Fruit fly (Drosophila melanogaster) whole organism, larva: ENCODE results near the gene Ubc6.

Experiments
- noc ChIP-seq: fragments of 200-800 bp; sonication (Bioruptor generic); optimal IDR thresholded peaks from 3 replicates; lab custom pipeline; 2019; ENCODE audit warnings: missing biosample characterization, mild to moderate bottlenecking, missing genetic modification characterization, moderate library complexity

Ubc6 gene

DNA sequence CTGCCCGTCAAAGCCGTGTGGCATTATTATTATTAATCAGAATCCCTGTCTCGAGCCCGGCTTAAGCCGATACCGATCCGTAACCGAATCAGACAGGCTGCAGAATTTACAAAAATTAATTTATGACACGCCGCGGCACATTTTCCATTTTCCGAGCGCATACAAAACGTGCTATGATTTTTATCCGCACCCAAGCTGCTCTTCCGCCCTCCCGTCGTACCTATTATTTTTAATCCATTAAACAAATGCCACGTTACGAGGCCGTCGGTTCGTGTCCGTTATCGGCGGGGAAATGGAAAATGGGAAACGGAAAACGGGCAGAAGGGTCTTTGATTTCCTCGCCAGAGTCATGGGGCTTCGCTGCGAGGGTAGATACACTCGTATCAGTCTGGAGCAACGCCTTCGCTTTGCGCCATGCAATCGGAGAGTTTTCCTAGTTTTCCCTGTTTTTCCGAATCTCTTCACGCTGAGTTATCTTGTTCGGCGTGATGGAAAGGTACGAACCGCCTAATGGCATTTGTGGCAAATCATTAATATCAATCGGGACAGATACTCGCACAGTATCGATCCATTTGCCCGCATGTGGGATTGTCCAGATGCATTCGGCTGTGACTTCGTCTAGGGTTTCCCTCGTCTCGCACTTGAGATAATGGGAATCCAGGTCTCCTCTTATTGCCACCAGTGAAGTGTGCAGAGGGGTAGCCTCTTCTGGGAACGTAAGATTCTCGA lies 27.8 kb upstream of the Ubc6 start:
- no peak for TF ChIP-seq noc (tag; lab: Kevin White, UChicago)

DNA sequence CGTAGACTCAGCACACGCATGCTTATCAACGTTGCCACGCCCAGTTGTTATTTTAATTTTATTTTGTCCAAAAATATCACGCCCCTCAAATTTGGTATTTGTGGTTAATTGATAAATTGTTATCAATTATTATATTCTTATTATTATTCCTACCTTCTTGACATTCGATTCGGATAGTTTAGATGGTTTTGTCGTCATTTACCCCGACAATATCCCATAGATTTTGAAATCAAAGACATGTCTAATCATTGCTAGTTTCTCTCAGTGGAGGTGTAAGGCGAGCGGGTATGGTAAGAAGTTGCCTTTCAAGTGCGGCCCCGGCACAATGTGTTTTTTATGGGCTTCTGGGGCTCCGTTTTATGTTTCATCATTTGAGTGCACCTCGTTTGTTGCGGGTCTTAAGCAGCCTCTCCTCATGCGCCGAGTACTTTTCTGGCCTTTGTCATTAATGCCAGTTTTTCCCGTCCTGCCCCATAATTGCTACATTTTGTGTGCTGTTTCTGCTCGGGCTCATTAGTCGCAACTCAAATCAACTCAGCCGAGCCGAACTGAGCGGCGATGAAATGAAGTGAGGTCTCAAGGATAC lies 26.8 kb upstream of the Ubc6 start:
- TF ChIP-seq noc (tag; lab: Kevin White, UChicago), result no peak

DNA sequence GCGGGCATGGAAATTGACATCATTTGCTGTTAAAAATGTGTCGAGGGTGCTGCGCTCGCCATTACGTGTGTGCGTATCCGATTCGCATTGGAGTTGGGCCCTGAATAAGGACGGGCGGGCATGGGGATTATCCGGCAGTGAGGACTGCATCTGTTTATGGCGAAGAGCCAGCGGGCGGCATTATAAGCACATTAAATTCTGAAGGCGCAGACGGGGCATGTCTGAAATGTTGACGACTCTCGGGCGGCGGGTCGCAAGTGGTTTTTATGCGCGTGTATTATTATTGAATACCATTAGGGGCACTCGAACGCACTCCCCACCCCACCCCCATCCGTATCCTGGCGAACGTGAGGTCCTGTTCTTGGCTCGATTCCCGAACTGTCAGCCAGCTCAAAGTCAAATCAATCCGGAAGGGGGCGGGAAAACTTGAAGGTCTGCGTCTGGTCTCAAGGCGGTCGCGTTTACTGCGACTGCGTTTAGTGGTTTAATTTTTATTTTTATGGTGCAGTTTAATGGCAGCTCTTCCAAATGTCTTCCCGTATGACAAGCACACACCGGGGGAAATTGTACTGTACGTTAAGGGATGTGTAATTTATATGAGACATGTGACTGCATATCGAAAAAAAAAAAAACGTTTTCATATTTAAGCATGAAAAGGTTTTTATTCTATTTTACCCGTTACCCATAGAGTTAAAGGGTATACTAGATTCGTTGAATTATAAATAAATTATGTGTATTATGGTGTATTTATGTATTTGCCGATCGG lies 26.0 kb upstream of the Ubc6 start:
- TF ChIP-seq noc (tag; lab: Kevin White, UChicago), result no peak

DNA sequence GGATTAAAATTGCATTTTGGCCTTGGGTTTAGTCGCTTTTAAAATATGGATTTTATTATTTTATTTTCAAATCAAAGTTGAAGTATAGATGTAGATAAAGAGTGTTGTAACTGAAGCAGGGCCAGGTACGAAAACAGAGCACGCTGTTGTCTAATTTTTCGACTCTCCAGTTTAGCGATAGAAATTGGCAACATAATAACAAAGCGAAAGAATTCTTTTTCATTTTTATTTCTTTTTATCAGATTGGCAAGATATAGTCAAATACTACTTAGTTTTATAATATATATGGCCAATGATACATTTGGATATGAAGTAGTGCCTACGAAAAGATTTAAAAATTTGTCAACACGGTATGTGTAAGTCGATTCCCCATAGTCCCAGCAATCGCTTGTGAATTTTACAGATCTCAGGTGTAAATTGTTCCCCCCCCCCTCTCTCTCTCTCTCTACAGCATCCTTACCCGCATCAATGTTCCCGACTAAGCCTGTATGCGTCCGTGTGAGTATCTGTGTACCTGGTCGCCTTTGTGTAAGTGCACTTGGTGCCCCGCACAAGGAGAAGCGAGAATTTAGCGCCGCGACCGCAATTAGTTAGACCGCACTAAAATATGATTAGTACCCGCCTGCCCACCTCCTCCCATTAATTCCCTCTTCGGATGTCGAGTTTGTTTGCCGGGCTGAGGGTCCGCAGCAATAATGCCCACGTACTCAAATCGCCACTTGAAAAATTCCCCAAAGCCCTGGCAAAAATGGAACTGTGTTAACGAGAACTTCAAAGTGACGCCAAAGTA lies 23.6 kb upstream of the Ubc6 start:
- no peak for TF ChIP-seq noc (tag; lab: Kevin White, UChicago)

DNA sequence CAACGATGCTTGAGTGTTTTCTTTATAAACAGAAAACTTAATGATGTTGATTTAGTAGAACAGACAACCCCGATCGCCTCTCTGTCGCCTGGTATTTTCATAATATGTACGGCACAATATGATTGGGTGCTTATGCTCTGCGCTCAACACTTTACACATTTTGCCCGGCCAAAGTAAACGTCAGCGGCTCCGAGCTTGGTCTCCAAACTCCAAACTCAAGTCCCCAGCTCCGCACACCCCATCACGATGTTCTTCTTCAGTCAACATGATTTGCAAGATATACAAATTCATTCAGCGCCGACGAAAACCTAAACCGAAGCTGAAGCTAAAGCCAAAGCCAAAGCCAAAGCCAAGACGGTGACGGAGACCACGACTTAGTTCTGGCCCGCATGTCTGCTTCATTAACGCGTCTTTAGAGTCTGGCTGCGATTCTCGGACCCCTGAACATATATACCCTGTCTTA lies 22.9 kb upstream of the Ubc6 start:
- no peak for TF ChIP-seq noc (tag; lab: Kevin White, UChicago)

DNA sequence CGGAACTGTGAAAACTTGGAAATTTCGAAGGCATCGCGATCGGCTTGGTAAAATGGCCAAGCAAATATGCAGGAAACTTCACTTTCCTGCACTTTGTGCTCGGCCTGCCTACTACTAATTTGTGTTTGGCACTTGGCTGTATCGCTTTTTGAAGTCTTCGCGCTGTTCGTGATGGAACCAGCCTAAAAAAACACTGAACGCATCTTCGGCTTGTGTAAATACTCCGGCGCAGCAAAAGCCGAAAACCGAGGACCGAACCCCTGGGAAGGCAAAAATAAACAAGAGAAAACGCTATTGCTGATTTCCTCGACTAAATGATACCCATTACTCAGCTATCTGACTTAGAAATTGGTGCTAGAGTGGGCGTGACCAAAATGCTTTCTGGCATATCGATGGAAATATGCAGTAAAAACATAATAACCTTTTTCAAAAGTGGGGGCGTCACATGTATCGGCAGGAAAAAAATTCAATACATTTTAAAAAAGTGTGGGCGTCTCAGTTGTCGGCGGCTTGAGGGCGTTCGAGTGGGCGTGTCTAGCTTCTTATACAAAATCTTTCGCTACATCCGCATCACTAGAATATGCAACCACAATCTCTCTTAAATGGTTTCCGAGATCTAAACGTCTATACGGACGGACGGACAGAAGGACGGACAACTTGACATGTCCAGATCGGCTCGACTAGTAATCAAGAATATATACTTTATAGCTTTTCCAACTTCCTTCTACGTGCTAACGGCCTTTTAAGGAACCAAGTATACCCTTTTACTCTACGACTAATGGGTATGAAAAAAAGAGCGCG lies 22.2 kb upstream of the Ubc6 start:
- no peak for TF ChIP-seq noc (tag; lab: Kevin White, UChicago)

DNA sequence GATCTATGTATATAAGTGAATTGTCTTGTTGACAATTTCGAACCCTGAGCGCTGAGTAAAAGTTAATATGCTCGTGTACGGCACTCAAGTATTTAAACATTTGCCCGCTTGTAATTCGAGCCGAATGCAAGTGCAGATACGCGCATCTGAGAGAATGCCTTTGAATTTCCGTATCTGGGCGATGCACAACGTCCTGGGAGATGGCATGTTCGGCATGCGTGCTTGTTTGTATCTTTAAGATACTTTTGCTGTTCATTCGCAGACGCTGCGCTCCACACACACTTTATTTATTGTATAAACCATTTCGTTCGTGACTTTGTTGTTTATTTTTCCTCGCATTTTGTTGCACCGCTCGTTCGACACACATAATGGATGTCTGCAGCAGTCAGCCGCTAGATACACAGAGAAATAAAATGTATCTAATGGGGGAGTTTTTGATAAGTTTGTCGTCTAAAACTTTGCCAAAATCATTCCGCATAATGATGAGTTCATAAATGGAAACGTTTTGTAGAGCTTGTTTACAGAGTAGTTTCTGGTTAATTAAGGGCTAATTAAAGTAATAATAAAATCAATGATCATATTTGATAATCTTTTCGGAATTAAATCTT lies 21.4 kb upstream of the Ubc6 start:
- no peak for TF ChIP-seq noc (tag; lab: Kevin White, UChicago)

DNA sequence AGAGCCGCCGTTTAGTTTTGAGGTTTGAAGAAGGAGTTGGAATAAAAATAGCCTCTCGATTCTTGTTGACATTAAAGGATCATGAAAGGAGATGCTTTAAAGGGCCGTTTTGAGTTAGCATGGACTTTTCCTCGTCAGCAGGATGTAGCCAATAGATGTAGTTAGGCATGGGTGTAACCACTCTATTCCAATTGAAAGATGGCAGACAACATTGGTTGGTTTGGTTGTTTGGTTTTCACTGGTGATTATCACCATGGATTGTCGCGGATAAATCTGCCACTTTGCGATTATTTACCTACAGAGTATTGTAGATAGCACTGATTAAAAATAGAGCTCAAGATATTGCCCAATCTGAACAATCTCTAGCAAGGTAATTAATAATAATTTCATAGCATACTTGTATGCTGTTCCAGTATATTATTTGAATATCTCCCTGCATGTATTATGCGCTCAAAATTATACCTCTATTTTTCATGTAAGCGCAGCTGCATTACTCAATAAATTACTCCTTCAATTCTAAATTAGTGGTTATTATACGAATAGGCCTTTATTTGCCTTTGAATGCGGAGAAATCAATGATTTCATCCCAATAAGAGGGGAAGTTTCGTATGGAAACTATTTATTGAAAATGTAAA lies 20.6 kb upstream of the Ubc6 start:
- no peak for TF ChIP-seq noc (tag; lab: Kevin White, UChicago)

DNA sequence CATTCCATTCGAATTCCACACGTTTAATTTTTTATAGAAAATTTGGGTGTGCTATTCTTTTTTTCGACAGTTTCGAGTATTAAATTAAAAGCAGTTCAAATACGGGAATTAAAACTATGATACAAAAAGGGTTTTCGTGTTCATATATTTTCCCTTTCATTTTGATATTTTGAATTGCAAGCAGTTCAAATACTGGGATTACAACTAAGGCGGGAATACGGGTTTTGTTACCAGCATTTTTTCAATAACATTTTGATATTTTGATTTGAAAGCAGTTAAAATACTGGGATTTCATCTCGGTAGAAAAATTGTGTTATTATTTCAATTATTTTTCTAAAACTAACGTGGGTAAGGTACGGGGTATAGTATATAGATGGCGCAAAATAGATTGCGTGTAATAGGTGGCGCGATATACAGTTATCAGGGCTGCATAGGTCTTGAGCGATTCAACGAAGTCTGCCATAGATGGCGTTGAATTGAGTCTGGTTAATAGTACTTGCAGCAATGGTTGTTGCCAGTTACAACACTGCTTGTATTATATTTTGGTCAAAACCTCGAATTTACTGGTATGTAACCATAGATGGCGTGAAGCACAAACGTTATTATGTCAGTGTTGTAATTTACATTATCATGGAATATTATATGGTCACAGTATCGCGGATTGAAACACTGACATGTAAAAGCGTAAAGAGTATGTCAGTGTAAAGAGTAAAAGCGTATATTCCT lies 18.1 kb upstream of the Ubc6 start:
- no peak for TF ChIP-seq noc (tag; lab: Kevin White, UChicago)

DNA sequence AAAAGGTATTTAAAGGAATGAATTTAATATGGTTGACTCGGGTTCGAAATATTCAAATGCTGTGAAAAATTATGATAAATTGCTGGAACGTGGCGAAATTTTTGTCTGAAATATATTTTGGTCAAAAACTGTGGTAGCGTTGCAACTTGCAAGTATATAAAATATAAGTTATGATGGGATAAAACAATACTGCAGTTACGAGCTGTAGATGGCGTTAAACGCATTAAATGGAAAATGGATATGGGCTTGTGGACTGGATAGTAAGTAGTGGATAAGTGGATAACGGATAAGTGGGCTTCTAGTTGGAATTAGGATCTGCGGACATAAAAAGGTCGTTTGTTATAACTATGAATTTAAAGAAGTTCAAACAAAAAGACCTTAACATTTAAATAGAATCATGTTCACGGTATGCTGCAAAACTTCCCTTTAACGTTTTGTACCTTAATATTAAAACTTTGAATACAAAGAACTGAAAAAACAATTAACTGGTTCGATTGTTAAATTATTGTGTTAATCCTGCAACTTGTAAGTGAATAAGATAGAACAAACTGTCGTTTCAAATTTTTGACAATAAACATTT lies 16.8 kb upstream of the Ubc6 start:
- TF ChIP-seq noc (tag; lab: Kevin White, UChicago), result no peak

DNA sequence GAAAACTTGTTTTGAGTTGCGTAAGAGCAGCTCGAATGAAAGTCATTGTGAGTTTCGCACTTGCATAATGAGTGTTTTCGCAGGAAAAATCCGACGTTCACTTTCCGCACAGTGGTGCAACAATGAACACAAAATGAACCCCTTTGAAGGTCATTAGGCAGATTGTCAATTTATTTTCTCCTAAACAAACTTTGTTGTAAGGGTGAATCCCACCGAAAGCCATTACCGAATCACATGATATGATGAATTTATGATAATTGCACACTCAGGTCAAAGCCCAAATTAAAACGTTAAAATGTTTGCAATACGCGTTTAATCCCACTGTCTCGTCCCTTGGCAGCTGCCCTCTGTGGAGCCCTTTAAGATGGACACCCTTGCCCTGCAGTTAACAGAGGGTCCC lies 14.8 kb upstream of the Ubc6 start:
- no peak for TF ChIP-seq noc (tag; lab: Kevin White, UChicago)

DNA sequence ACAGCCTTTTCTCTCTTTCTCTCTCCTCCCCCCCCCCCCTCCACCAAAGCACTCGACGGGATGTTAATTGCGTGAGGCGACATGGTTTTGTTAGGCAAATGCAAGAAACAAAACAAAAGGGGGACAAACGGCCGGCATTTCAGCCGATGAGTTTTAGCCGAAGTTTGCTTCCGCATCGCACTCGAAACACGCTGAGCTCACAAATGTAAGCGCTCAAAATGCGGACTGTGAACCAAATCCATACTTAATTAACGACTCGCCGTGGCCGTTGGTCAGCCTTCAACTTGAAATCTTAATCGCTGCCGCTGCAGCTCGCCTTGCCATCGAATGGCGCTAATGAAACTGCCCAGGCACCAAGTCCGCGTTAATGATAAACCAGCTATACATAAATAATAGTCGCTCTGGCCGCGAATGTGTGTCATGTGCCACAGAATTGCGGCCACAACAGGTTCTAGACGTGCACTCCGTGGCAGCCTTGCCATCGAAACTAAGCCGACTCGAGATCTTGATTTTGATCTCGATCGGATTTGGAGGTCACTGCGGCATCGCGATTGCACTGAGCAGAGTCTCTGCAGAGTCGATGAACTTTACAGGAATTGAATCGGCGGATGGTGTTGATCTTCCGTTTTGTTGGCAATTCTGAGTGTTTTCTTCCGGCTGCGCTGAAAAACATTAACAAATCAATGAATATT lies 13.9 kb upstream of the Ubc6 start:
- TF ChIP-seq noc (tag; lab: Kevin White, UChicago), result no peak
